Worm (Caenorhabditis elegans): ENCODE measurements around the gene C04E12.5.
"Not testable (repeated sequence)": the region's sequence is repeated elsewhere in the genome, so short reads cannot be mapped to it uniquely, and the experiment has no call there.

The C04E12.5 gene

ce11 chrV:3388299-3388698 lies 29.9 kb downstream of the C04E12.5 start:
- TF ChIP-seq ztf-11 (tag; optimal IDR thresholded peaks at IDR 0.05) = no peak
- TF ChIP-seq elt-1 (tag; optimal IDR thresholded peaks at IDR 0.05; ENCODE audit: borderline replicate concordance, insufficient read depth) = no peak

ce11 chrV:3391005-3391404 lies 32.6 kb downstream of the C04E12.5 start:
- TF ChIP-seq lin-32 (GFP tag; optimal IDR thresholded peaks at IDR 0.05) (no peak), pha-4 (tag; optimal IDR thresholded peaks at IDR 0.05) (no peak), unc-62 (GFP tag; optimal IDR thresholded peaks at IDR 0.05) (no peak), tbx-8 (GFP tag; optimal IDR thresholded peaks at IDR 0.05) (no peak), mep-1 (tag; optimal IDR thresholded peaks at IDR 0.05) (no peak)

DNA sequence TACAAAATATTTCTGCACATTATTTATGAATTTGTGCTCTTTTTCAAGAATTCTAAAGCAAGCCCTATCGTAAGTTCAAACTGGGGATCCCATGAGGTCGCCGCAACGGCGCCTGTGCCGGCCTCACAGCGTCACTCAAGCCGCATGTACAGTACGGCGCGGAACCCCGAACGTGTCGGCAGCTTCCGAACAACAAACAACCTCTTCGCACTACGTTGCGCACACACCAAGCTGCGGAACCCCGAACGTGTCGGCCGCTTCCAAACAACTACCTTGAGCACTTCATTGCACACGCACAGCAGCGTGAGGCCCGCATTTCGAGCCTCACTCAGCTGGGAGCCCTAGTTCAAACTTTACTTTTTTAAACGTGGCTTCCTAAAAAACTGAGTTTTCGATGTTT lies 35.7 kb downstream of the C04E12.5 start:
- no peak for TF ChIP-seq tbx-8 (GFP tag; optimal IDR thresholded peaks at IDR 0.05)
- no peak for TF ChIP-seq pha-4 (tag; optimal IDR thresholded peaks at IDR 0.05)
- no peak for TF ChIP-seq lsy-2 (tag; optimal IDR thresholded peaks at IDR 0.05)
- no peak for TF ChIP-seq unc-39 (tag; optimal IDR thresholded peaks at IDR 0.05)
- TF ChIP-seq lin-32 (GFP tag; optimal IDR thresholded peaks at IDR 0.05) = no peak
- TF ChIP-seq unc-62 (GFP tag; optimal IDR thresholded peaks at IDR 0.05) = no peak
- TF ChIP-seq snpc-4 (tag; optimal IDR thresholded peaks at IDR 0.05) = no peak
- TF ChIP-seq sem-2 (GFP tag; optimal IDR thresholded peaks at IDR 0.05) = no peak
- no peak for TF ChIP-seq zip-8 (tag; optimal IDR thresholded peaks at IDR 0.05)
- no peak for TF ChIP-seq nhr-237 (tag; optimal IDR thresholded peaks at IDR 0.05)
- no peak for TF ChIP-seq ceh-39 (tag; optimal IDR thresholded peaks at IDR 0.05)
- no peak for TF ChIP-seq drap-1 (GFP tag; optimal IDR thresholded peaks at IDR 0.05)
- no peak for TF ChIP-seq unc-120 (tag; optimal IDR thresholded peaks at IDR 0.05; ENCODE audit: poor library complexity, severe bottlenecking)

DNA sequence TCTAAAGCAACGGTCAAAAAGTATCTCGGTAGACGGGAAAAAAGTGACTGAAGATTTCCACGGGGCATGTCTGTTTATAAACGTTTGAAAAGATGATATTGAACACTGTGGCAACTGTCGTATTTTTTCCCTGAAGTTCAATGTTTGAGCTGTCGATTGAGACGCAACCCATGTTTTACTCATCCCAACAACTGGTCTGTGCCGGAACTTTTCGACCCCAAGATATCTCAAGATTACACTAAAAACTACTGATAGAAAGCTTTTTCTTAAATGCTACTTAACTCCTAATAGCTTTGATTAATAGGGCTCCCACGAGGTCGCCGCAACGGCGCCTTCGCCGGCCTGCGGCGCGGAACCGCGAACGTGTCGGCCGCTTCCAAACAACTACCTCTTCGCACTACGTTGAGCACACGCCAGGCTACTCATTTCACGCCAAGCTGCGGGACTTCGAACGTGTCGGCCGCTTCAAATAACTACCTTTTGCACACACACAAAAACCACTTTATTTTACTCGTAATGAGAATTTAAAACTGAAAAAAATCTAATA lies 36.4 kb downstream of the C04E12.5 start, which contains the start of gene T20D4.15:
Gene T20D4.15 (minus strand): TSS at position 51 of the 547 bp plus-strand sequence.
- TF ChIP-seq lsy-2 (tag; optimal IDR thresholded peaks at IDR 0.05) (no peak), mls-2 (tag; optimal IDR thresholded peaks at IDR 0.05) (no peak), lin-32 (GFP tag; optimal IDR thresholded peaks at IDR 0.05) (no peak), bed-3 (GFP tag; optimal IDR thresholded peaks at IDR 0.05) (no peak), flh-1 (GFP tag; optimal IDR thresholded peaks at IDR 0.05) (no peak), mab-5 (tag; optimal IDR thresholded peaks at IDR 0.05) (no peak), hlh-1 (tag; optimal IDR thresholded peaks at IDR 0.05) (no peak), zip-8 (tag; optimal IDR thresholded peaks at IDR 0.05) (no peak), unc-39 (tag; optimal IDR thresholded peaks at IDR 0.05) (no peak), mep-1 (tag; optimal IDR thresholded peaks at IDR 0.05) (no peak)

- not testable (repeated sequence) for TF ChIP-seq ham-2 (GFP tag; optimal IDR thresholded peaks at IDR 0.05); mep-1 (tag; optimal IDR thresholded peaks at IDR 0.05); nhr-2 (tag; optimal IDR thresholded peaks at IDR 0.05)
Observed at ce11 chrV:3396765-3397164, 38.4 kb downstream of the C04E12.5 start, which contains the start of gene T20D4.12. Gene T20D4.12 (plus strand): TSS chrV:3397065.

DNA sequence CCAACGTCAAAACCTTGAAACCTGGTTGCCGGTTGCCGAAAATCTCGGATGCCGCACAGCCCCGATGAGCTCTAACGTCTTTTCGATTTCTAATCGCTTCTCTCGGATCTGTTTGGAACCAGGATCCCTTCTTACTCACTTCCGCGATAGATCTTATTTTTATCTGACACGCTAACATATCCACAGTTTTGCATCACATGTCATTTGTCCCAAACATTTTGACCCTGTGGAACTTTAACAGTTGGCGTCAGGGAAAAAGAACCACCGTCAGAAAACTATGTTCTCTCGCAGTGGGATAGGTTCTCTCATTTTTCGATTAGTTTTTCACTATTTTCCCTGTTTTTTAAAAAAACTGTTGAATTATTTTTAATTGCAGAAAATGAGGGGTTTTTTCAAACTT lies 39.9 kb downstream of the C04E12.5 start, which contains the start of gene T20D4.11:
Gene T20D4.11 (plus strand): TSS at position 377 of the 400 bp plus-strand sequence.
- no peak for TF ChIP-seq ces-1 (GFP tag; optimal IDR thresholded peaks at IDR 0.05)
- no peak for TF ChIP-seq bed-3 (GFP tag; optimal IDR thresholded peaks at IDR 0.05)
- TF ChIP-seq unc-39 (tag; optimal IDR thresholded peaks at IDR 0.05) = no peak
- no peak for TF ChIP-seq pha-4 (tag; optimal IDR thresholded peaks at IDR 0.05)
- TF ChIP-seq ceh-83 (GFP tag; optimal IDR thresholded peaks at IDR 0.05) = no peak
- no peak for TF ChIP-seq nhr-28 (tag; optimal IDR thresholded peaks at IDR 0.05)
- no peak for TF ChIP-seq tbx-8 (GFP tag; optimal IDR thresholded peaks at IDR 0.05)
- no peak for TF ChIP-seq elt-3 (tag; optimal IDR thresholded peaks at IDR 0.05)
- TF ChIP-seq snpc-4 (tag; optimal IDR thresholded peaks at IDR 0.05) = no peak
- no peak for TF ChIP-seq ztf-11 (tag; optimal IDR thresholded peaks at IDR 0.05)
- no peak for TF ChIP-seq mab-5 (tag; optimal IDR thresholded peaks at IDR 0.05)
- TF ChIP-seq cnd-1 (tag; optimal IDR thresholded peaks at IDR 0.05) = no peak
- no peak for TF ChIP-seq lin-32 (GFP tag; optimal IDR thresholded peaks at IDR 0.05)
- TF ChIP-seq M03D4.4 (tag; optimal IDR thresholded peaks at IDR 0.05) = no peak
- TF ChIP-seq nhr-12 (tag; optimal IDR thresholded peaks at IDR 0.05) = no peak
- no peak for TF ChIP-seq blmp-1 (tag; optimal IDR thresholded peaks at IDR 0.05)
- no peak for TF ChIP-seq elt-1 (tag; optimal IDR thresholded peaks at IDR 0.05; ENCODE audit: borderline replicate concordance, insufficient read depth)
- TF ChIP-seq mls-2 (tag; optimal IDR thresholded peaks at IDR 0.05) = no peak

All from whole organism, mixed stage, embryonic.